Worm (Caenorhabditis elegans): ENCODE results near the gene npr-5.
A peak's percentile ranks its signal among the peaks of the same experiment; 100 is the strongest.

The npr-5 gene

DNA sequence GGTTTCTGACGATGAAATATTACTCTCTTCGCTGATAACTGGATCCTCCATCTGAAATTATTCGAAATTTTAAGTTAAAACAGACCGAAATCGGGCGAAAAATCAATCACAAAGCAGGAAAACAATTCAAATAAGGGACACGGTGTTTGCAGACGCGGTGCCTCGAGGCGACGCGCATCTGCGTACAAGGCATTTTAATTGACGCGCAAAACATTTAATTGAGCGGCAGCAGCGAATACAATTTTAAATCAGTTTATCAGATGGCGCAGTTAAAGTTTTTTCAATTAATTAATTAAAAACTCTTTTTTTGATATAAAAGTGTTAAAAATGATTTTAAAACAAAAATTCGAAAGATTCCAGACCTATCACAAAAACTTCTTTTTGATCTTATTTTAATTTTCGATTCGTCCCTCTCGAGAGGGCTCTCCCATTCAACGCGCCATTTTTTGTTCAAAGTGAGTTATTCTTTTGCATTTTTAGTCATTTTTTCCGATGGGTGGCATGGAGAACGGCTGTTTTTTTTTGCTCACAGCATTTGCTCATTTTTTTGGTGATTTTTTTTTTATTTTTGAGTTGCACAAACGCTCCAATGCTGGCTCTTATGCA is 30.1 kb upstream of the npr-5 start, which contains the start of gene phf-10:
Gene phf-10, minus strand, starts transcription at position 81 of the 606 bp plus-strand sequence.
- no peak for TF ChIP-seq R02D3.7 (tag; optimal IDR thresholded peaks at IDR 0.05)
- TF ChIP-seq lsy-2 (tag; optimal IDR thresholded peaks at IDR 0.05), result peak in 1 of 2 experiments; percentile 34
- TF ChIP-seq nhr-25 (tag; optimal IDR thresholded peaks at IDR 0.05), result no peak
- no peak for TF ChIP-seq nhr-11 (tag; optimal IDR thresholded peaks at IDR 0.05)
- peak; percentile 36 for TF ChIP-seq unc-55 (GFP tag; optimal IDR thresholded peaks at IDR 0.05)
- no peak for TF ChIP-seq ZK546.5 (tag; optimal IDR thresholded peaks at IDR 0.05)
- no peak for TF ChIP-seq Y55F3AM.14 (GFP tag; optimal IDR thresholded peaks at IDR 0.05)
- no peak for TF ChIP-seq nhr-23 (tag; optimal IDR thresholded peaks at IDR 0.05)
- no peak for TF ChIP-seq blmp-1 (tag; optimal IDR thresholded peaks at IDR 0.05; ENCODE audit: insufficient read depth)
- no peak for TF ChIP-seq nhr-21 (tag; optimal IDR thresholded peaks at IDR 0.05)
- no peak for TF ChIP-seq nhr-10 (tag; optimal IDR thresholded peaks at IDR 0.05)
- TF ChIP-seq ztf-4 (tag; optimal IDR thresholded peaks at IDR 0.05), result no peak
- TF ChIP-seq sma-3 (GFP tag; optimal IDR thresholded peaks at IDR 0.05), result peak; percentile 8
- no peak for TF ChIP-seq ceh-82 (tag; optimal IDR thresholded peaks at IDR 0.05)
- TF ChIP-seq nhr-237 (tag; optimal IDR thresholded peaks at IDR 0.05), result no peak
- TF ChIP-seq gmeb-1 (tag; optimal IDR thresholded peaks at IDR 0.05), result peak; percentile 69
- no peak for TF ChIP-seq alr-1 (tag; optimal IDR thresholded peaks at IDR 0.05)
- TF ChIP-seq egl-27 (tag; optimal IDR thresholded peaks at IDR 0.05), result no peak
- no peak for TF ChIP-seq aly-2 (tag; optimal IDR thresholded peaks at IDR 0.05)
- TF ChIP-seq C34F6.9 (tag; optimal IDR thresholded peaks at IDR 0.05), result no peak
- no peak for TF ChIP-seq ztf-11 (tag; optimal IDR thresholded peaks at IDR 0.05)

DNA sequence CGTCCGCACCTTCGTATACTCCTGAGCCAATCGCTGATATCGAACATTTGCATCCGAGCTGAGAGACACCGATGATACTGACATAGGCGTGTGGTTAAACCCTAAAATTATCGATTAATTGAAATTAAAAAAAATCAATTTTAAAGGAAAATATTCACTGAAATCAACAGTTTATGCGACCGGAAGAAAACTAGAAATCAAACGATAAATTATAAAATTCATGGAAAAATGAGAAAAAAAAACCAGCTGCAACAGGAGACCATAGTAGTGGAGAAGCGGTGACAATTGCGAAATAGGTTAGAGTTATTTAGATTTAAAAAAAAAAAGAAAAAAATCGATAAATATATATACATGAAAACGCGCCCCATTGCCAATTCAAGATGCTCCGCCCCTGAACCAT is 23.1 kb upstream of the npr-5 start, which contains the start of gene F33E11.3:
Gene F33E11.3, minus strand, starts transcription at position 101 of the 400 bp plus-strand sequence.
- TF ChIP-seq nhr-23 (tag; optimal IDR thresholded peaks at IDR 0.05) (no peak), unc-55 (GFP tag; optimal IDR thresholded peaks at IDR 0.05) (peak; percentile 2)

DNA sequence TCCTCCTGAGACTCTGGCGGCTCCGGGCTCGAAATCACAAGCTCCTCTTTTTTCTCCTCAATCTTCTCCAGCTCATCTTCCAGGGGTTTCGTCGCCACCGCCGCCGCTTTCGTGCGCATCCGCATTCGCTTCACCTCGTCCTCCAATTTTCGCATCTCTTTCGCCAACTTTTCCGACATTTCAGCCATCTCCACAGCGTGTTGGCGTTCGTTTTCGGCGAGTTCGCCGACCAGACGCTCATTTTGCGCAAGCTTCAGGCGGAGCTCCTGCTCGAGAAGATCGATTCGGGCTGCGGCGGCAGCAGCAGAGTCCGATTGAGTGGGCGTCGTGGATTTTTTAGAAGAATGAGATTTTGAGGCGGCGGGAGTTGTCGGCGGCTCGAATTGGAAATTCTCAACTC is 21.8 kb upstream of the npr-5 start:
- TF ChIP-seq ztf-4 (tag; optimal IDR thresholded peaks at IDR 0.05) (no peak), F13H6.1 (tag; optimal IDR thresholded peaks at IDR 0.05) (no peak), nhr-11 (tag; optimal IDR thresholded peaks at IDR 0.05) (no peak), nhr-25 (tag; optimal IDR thresholded peaks at IDR 0.05) (no peak), alr-1 (tag; optimal IDR thresholded peaks at IDR 0.05) (no peak), elt-1 (tag; optimal IDR thresholded peaks at IDR 0.05) (no peak), crh-2 (tag; optimal IDR thresholded peaks at IDR 0.05) (no peak), ztf-1 (GFP tag; conservative IDR thresholded peaks at IDR 0.05) (no peak), nhr-21 (tag; optimal IDR thresholded peaks at IDR 0.05) (no peak), nhr-10 (tag; optimal IDR thresholded peaks at IDR 0.05) (no peak), C34F6.9 (tag; optimal IDR thresholded peaks at IDR 0.05) (no peak), unc-62 (GFP tag; optimal IDR thresholded peaks at IDR 0.05) (no peak), lin-11 (tag; optimal IDR thresholded peaks at IDR 0.05) (no peak)

DNA sequence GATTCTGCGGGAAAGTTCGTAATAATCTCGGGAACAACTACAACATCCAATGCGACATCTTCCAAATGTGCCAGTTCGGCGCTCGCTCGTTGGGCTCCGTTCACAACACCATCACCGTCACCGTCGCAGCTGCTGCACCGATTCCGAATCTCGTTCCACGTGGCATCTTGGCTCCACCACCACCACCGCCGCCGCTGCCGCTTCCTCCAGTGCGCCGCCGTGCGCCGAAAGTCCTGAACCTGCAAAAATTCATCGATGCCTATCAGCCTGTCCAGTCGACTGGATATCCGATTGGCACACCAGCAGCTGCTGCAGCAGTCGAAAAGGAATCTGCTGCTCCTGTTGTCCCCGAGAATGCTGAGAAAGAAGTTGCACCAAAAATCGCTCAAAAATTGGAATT is 16.9 kb upstream of the npr-5 start:
- TF ChIP-seq unc-39 (tag; optimal IDR thresholded peaks at IDR 0.05) (no peak), mdl-1 (tag; optimal IDR thresholded peaks at IDR 0.05) (no peak), zag-1 (tag; optimal IDR thresholded peaks at IDR 0.05) (no peak), lin-39 (tag; optimal IDR thresholded peaks at IDR 0.05) (no peak), mab-5 (tag; optimal IDR thresholded peaks at IDR 0.05) (no peak), lsy-2 (tag; optimal IDR thresholded peaks at IDR 0.05) (no peak), nhr-77 (tag; optimal IDR thresholded peaks at IDR 0.05) (no peak), ama-1 (optimal IDR thresholded peaks at IDR 0.05) (no peak), nhr-10 (tag; optimal IDR thresholded peaks at IDR 0.05) (no peak)

DNA sequence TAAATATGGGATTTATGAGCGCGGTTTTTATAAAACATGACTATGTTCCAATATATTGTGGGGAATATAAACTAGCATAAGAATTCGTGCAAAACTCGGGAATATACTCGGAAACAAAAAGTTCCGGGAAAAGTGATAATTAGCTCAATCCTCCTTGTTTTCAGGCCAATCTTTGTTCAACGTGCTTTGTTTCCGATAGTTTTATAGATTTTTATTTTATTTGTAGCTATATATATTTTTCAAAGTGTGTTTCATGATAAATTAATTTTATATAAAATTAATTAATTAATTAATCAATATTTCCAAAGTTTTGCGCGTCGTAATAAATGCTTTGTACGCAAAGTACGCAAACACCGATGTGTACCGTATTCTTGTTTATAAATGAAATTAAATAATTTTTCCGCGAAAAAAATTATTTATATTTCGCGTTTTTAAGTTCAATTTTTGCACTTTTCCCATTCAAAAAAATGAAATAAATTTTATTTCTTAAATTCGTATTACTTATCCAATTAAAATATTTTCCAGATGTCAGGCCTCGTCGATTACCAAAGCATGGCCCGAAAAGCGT is 16.0 kb upstream of the npr-5 start, which contains the start of gene F33E11.2:
Gene F33E11.2, plus strand, starts transcription at position 524 of the 568 bp plus-strand sequence.
- TF ChIP-seq mdl-1 (tag; optimal IDR thresholded peaks at IDR 0.05), result no peak
- no peak for TF ChIP-seq elt-1 (tag; optimal IDR thresholded peaks at IDR 0.05)
- TF ChIP-seq nhr-237 (tag; optimal IDR thresholded peaks at IDR 0.05), result no peak
- TF ChIP-seq unc-62 (GFP tag; optimal IDR thresholded peaks at IDR 0.05), result no peak
- TF ChIP-seq nhr-11 (tag; optimal IDR thresholded peaks at IDR 0.05), result no peak
- no peak for TF ChIP-seq ztf-4 (tag; optimal IDR thresholded peaks at IDR 0.05)
- TF ChIP-seq gmeb-1 (tag; optimal IDR thresholded peaks at IDR 0.05), result no peak
- no peak for TF ChIP-seq egl-27 (tag; optimal IDR thresholded peaks at IDR 0.05)
- TF ChIP-seq F13H6.1 (tag; optimal IDR thresholded peaks at IDR 0.05), result no peak
- no peak for TF ChIP-seq sem-4 (tag; optimal IDR thresholded peaks at IDR 0.05)
